Fruit fly (Drosophila melanogaster) whole organism, wandering third instar larva: Measurements from ENCODE around the gene CG7080.

Experiments
- Abd-B ChIP-seq: fragments of >200 bp; optimal IDR thresholded peaks from 2 replicates; lab custom pipeline; 2017; ENCODE audit warnings: missing biosample characterization, missing genetic modification characterization
- CG32264 ChIP-seq: fragments of 200-800 bp; sonication (Bioruptor generic); optimal IDR thresholded peaks from 2 replicates; lab custom pipeline; 2016; ENCODE audit warnings: missing biosample characterization, missing genetic modification characterization
- CG9705 ChIP-seq: fragments of 200-800 bp; sonication (Bioruptor generic); optimal IDR thresholded peaks from 2 replicates; lab custom pipeline; 2018; ENCODE audit warnings: missing biosample characterization, mild to moderate bottlenecking, missing genetic modification characterization
- CrebA ChIP-seq: fragments of 200-800 bp; sonication (Bioruptor generic); optimal IDR thresholded peaks from 2 replicates; lab custom pipeline; 2016; ENCODE audit warnings: missing biosample characterization, mild to moderate bottlenecking, missing genetic modification characterization, borderline replicate concordance
- Dfd ChIP-seq: fragments of >200 bp; optimal IDR thresholded peaks from 2 replicates; lab custom pipeline; 2017; ENCODE audit warnings: missing biosample characterization, missing genetic modification characterization
- Dif ChIP-seq: fragments of 200-275, 200-300 bp; sonication (Bioruptor generic); optimal IDR thresholded peaks from 2 replicates; lab custom pipeline; 2018; ENCODE audit warnings: missing biosample characterization, missing genetic modification characterization; ENCODE audit not compliant: partially characterized antibody
- GATAd ChIP-seq: sonication (Bioruptor generic); optimal IDR thresholded peaks from 2 replicates; lab custom pipeline; 2016; ENCODE audit warnings: missing biosample characterization, missing genetic modification characterization
- HLH106 ChIP-seq: fragments of 200-800 bp; optimal IDR thresholded peaks from 3 replicates; lab custom pipeline; 2019; ENCODE audit warnings: missing biosample characterization, mild to moderate bottlenecking, missing genetic modification characterization, moderate library complexity
- Hnf4 ChIP-seq: fragments of 200-800 bp; sonication (Bioruptor generic); optimal IDR thresholded peaks from 2 replicates; lab custom pipeline; 2016; ENCODE audit warnings: missing biosample characterization, mild to moderate bottlenecking, missing genetic modification characterization
- Hr78 ChIP-seq: fragments of >200 bp; optimal IDR thresholded peaks from 2 replicates; lab custom pipeline; 2017; ENCODE audit warnings: missing biosample characterization, missing genetic modification characterization
- Hr83 ChIP-seq: fragments of 200-300 bp; sonication (Bioruptor generic); optimal IDR thresholded peaks from 2 replicates; lab custom pipeline; 2016; ENCODE audit warnings: missing biosample characterization, mild to moderate bottlenecking, missing genetic modification characterization, moderate library complexity; ENCODE audit not compliant: poor library complexity, severe bottlenecking
- Jra ChIP-seq: sonication (Bioruptor generic); optimal IDR thresholded peaks from 2 replicates; lab custom pipeline; 2016; ENCODE audit warnings: missing biosample characterization, missing genetic modification characterization
- Mio ChIP-seq: sonication (Bioruptor generic); optimal IDR thresholded peaks from 2 replicates; lab custom pipeline; 2016; ENCODE audit warnings: missing biosample characterization, missing genetic modification characterization
- Myc ChIP-seq: fragments of >200 bp; optimal IDR thresholded peaks from 2 replicates; lab custom pipeline; 2017
- N ChIP-seq: fragments of >200 bp; optimal IDR thresholded peaks from 2 replicates; lab custom pipeline; 2018; ENCODE audit warnings: missing biosample characterization, missing external identifiers, missing genetic modification characterization
- OdsH ChIP-seq: fragments of 200-800 bp; sonication (Bioruptor generic); optimal IDR thresholded peaks from 2 replicates; lab custom pipeline; 2016; ENCODE audit warnings: missing biosample characterization, mild to moderate bottlenecking, missing genetic modification characterization
- Rel ChIP-seq, 2 experiments: fragments of 200-800 bp; sonication (Bioruptor generic) in 1 of 2; optimal IDR thresholded peaks; 2 replicates in 1 of 2; 3 replicates in 1 of 2; lab custom pipeline; 2016 to 2019; ENCODE audit warnings: mild to moderate bottlenecking in 2 of 2, missing biosample characterization in 2 of 2, missing genetic modification characterization in 2 of 2, moderate library complexity in 1 of 2
- Sp1 ChIP-seq: fragments of 200-800 bp; sonication (Bioruptor generic); optimal IDR thresholded peaks from 3 replicates; lab custom pipeline; 2019; ENCODE audit warnings: missing biosample characterization, mild to moderate bottlenecking, missing genetic modification characterization, moderate library complexity
- Vsx2 ChIP-seq: fragments of 200-300, 225-300 bp; sonication (Bioruptor generic); optimal IDR thresholded peaks from 2 replicates; lab custom pipeline; 2018; ENCODE audit warnings: missing biosample characterization, missing genetic modification characterization; ENCODE audit not compliant: partially characterized antibody
- br ChIP-seq: fragments of 200-800 bp; sonication (Bioruptor generic); optimal IDR thresholded peaks from 2 replicates; lab custom pipeline; 2016; ENCODE audit warnings: missing biosample characterization, missing genetic modification characterization
- brk ChIP-seq: fragments of 200-800 bp; sonication (Bioruptor generic); optimal IDR thresholded peaks from 2 replicates; lab custom pipeline; 2016; ENCODE audit warnings: missing biosample characterization, mild to moderate bottlenecking, missing genetic modification characterization
- dl ChIP-seq, 2 experiments: fragments of 175-275, 200-275 bp in 1 of 2; fragments of 200-275 bp in 1 of 2; sonication (Bioruptor generic); optimal IDR thresholded peaks; lab custom pipeline; 2018; ENCODE audit warnings: mild to moderate bottlenecking in 2 of 2, missing biosample characterization in 2 of 2, missing genetic modification characterization in 2 of 2, moderate library complexity in 2 of 2; ENCODE audit not compliant: partially characterized antibody in 2 of 2, insufficient read depth in 1 of 2
- dmrt93B ChIP-seq: fragments of 200-800 bp; sonication (Bioruptor generic); optimal IDR thresholded peaks from 2 replicates; lab custom pipeline; 2018; ENCODE audit warnings: missing biosample characterization, mild to moderate bottlenecking, missing genetic modification characterization
- dsf ChIP-seq: sonication (Bioruptor generic); optimal IDR thresholded peaks from 2 replicates; lab custom pipeline; 2016; ENCODE audit warnings: missing biosample characterization, missing genetic modification characterization, borderline replicate concordance
- ey ChIP-seq: fragments of 200-800 bp; sonication (Bioruptor generic); optimal IDR thresholded peaks from 2 replicates; lab custom pipeline; 2016; ENCODE audit warnings: missing biosample characterization, missing genetic modification characterization
- foxo ChIP-seq, 2 experiments: fragments of 200-800 bp; sonication (Bioruptor generic); optimal IDR thresholded peaks; 2 replicates in 1 of 2; 3 replicates in 1 of 2; lab custom pipeline; 2016 to 2017; ENCODE audit warnings: missing biosample characterization in 2 of 2, missing genetic modification characterization in 2 of 2
- fru ChIP-seq: fragments of 200-800 bp; sonication (Bioruptor generic); optimal IDR thresholded peaks from 3 replicates; lab custom pipeline; 2016; ENCODE audit warnings: missing biosample characterization, mild to moderate bottlenecking, missing genetic modification characterization
- h ChIP-seq: fragments of 200-800 bp; sonication (Bioruptor generic); optimal IDR thresholded peaks from 3 replicates; lab custom pipeline; 2016; ENCODE audit warnings: missing biosample characterization, mild to moderate bottlenecking, missing genetic modification characterization
- jim ChIP-seq: fragments of 175-275, 200-325 bp; sonication (Bioruptor generic); optimal IDR thresholded peaks from 2 replicates; lab custom pipeline; 2016; ENCODE audit warnings: missing biosample characterization, mild to moderate bottlenecking, missing genetic modification characterization
- lola ChIP-seq: fragments of >200 bp; optimal IDR thresholded peaks from 2 replicates; lab custom pipeline; 2017; ENCODE audit warnings: missing biosample characterization, missing genetic modification characterization
- pan ChIP-seq: fragments of >200 bp; optimal IDR thresholded peaks from 2 replicates; lab custom pipeline; 2017
- psq ChIP-seq: fragments of 200-800 bp; sonication (Bioruptor generic); optimal IDR thresholded peaks from 3 replicates; lab custom pipeline; 2017; ENCODE audit warnings: missing biosample characterization, mild to moderate bottlenecking, missing genetic modification characterization, moderate library complexity
- rgr ChIP-seq: fragments of 200-800 bp; sonication (Bioruptor generic); optimal IDR thresholded peaks from 3 replicates; lab custom pipeline; 2016; ENCODE audit warnings: missing biosample characterization, mild to moderate bottlenecking, missing genetic modification characterization
- sage ChIP-seq: fragments of 200-800 bp; sonication (Bioruptor generic); optimal IDR thresholded peaks from 2 replicates; lab custom pipeline; 2016; ENCODE audit warnings: missing biosample characterization, mild to moderate bottlenecking, missing genetic modification characterization
- sv ChIP-seq: fragments of 200-800 bp; sonication (Bioruptor generic); optimal IDR thresholded peaks from 3 replicates; lab custom pipeline; 2016; ENCODE audit warnings: missing biosample characterization, missing genetic modification characterization
- tai ChIP-seq: sonication (Bioruptor generic); optimal IDR thresholded peaks from 2 replicates; lab custom pipeline; 2016; ENCODE audit warnings: missing biosample characterization, missing genetic modification characterization
- usp ChIP-seq: fragments of >200 bp; optimal IDR thresholded peaks from 2 replicates; lab custom pipeline; 2017; ENCODE audit warnings: missing biosample characterization, missing genetic modification characterization
- woc ChIP-seq: sonication (Bioruptor generic); optimal IDR thresholded peaks from 2 replicates; lab custom pipeline; 2016; ENCODE audit warnings: missing biosample characterization, mild to moderate bottlenecking, missing genetic modification characterization

The CG7080 gene

DNA sequence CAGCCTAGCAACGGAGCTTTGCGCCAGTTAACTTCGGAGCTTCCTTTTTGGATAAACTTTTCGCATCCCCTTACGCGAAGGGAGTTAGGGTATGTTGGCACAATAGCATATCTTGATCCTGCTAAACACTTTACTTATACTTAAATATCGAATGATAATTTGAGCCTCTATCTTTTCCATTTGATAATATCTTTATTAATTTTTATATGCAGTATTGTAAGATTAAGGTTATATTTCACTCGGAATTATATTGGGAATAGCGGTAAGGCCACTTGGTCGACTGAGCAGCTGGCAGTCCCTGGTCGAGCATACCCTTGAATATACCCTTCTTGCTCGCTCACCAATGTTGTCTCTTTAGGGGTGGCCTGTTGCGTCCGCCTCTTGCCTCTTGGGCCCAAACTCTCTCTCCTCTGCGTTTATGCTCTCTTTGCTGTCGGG, 39.7 kb downstream of the CG7080 start:
- TF ChIP-seq OdsH (GFP tag; lab: Kevin White, UChicago) (peak; percentile 69), dsf (no peak), Dif (GFP tag; lab: Kevin White, UChicago) (no peak), brk (GFP tag; lab: Kevin White, UChicago) (no peak), h (peak; percentile 57), psq (GFP tag; lab: Kevin White, UChicago) (peak; percentile 67), pan (lab: Kevin White, UChicago) (no peak), rgr (GFP tag; lab: Kevin White, UChicago) (peak; percentile 69), Jra (GFP tag; lab: Kevin White, UChicago) (no peak), sage (GFP tag; lab: Kevin White, UChicago) (peak; percentile 30), Myc (lab: Kevin White, UChicago) (no peak), Abd-B (GFP tag; lab: Kevin White, UChicago) (no peak), Hr78 (GFP tag; lab: Kevin White, UChicago) (no peak), dmrt93B (GFP tag; lab: Kevin White, UChicago) (no peak), dl (GFP tag; optimal IDR thresholded peaks at IDR 0.05; lab: Kevin White, UChicago; ENCODE audit: insufficient read depth in 1 of 2, partially characterized antibody in 2 of 2) (no peak), foxo (GFP tag; optimal IDR thresholded peaks at IDR 0.05; lab: Kevin White, UChicago) (peak in 1 of 2 experiments; percentile 79), lola (GFP tag; lab: Kevin White, UChicago) (no peak), HLH106 (tag; lab: Kevin White, UChicago) (peak; percentile 48), Rel (GFP tag; optimal IDR thresholded peaks at IDR 0.05; lab: Kevin White, UChicago) (no peak), Rel (tag; optimal IDR thresholded peaks at IDR 0.05; lab: Kevin White, UChicago) (no peak), tai (GFP tag; lab: Kevin White, UChicago) (no peak), CG9705 (no peak), CrebA (no peak), sv (GFP tag; lab: Kevin White, UChicago) (peak; percentile 78), woc (GFP tag; lab: Kevin White, UChicago) (peak; percentile 74), Mio (GFP tag; lab: Kevin White, UChicago) (no peak), Vsx2 (GFP tag; lab: Kevin White, UChicago) (no peak), br (GFP tag; lab: Kevin White, UChicago) (peak; percentile 74), fru (GFP tag; lab: Kevin White, UChicago) (peak; percentile 83), CG32264 (GFP tag; lab: Kevin White, UChicago) (no peak), usp (GFP tag; lab: Kevin White, UChicago) (no peak), Sp1 (GFP tag; lab: Kevin White, UChicago) (peak; percentile 60), Hnf4 (GFP tag; lab: Kevin White, UChicago) (no peak), Hr83 (GFP tag; lab: Kevin White, UChicago) (no peak), Dfd (GFP tag; lab: Kevin White, UChicago) (no peak), GATAd (GFP tag; lab: Kevin White, UChicago) (no peak), N (GFP tag; lab: Kevin White, UChicago) (no peak), ey (GFP tag; lab: Kevin White, UChicago) (peak; percentile 60), jim (GFP tag; lab: Kevin White, UChicago) (no peak)

DNA sequence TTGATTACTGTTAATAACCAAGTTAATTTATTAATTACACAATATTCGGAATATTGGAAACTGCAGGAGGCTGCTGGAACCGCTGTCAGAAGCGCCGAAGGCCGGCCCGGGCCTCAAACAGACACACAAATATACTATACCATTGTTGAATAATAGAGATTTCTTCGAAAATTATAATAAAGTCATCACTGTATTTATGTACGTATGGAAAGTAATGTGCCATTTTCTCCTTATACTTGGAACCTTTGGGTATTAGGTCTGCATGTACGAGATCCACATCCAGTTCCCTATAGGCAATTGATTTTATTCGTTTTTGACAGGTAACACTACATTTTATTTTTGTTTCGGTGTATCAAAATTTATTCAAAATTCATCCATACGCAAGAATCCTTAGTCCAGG, 43.4 kb downstream of the CG7080 start, which contains the start of gene CG7069:
CG7069 (plus strand) TSS at position 301 of the 400 bp plus-strand sequence.
- TF ChIP-seq jim (GFP tag; lab: Kevin White, UChicago), result no peak
- TF ChIP-seq foxo (GFP tag; optimal IDR thresholded peaks at IDR 0.05; lab: Kevin White, UChicago), result no peak
- no peak for TF ChIP-seq GATAd (GFP tag; lab: Kevin White, UChicago)
- TF ChIP-seq ey (GFP tag; lab: Kevin White, UChicago), result no peak
- no peak for TF ChIP-seq sage (GFP tag; lab: Kevin White, UChicago)
- TF ChIP-seq Sp1 (GFP tag; lab: Kevin White, UChicago), result no peak
- TF ChIP-seq HLH106 (tag; lab: Kevin White, UChicago), result no peak
- no peak for TF ChIP-seq Myc (lab: Kevin White, UChicago)
- TF ChIP-seq pan (lab: Kevin White, UChicago), result no peak
- TF ChIP-seq Jra (GFP tag; lab: Kevin White, UChicago), result no peak
- no peak for TF ChIP-seq psq (GFP tag; lab: Kevin White, UChicago)
- no peak for TF ChIP-seq sv (GFP tag; lab: Kevin White, UChicago)
- TF ChIP-seq Dif (GFP tag; lab: Kevin White, UChicago), result no peak
